Fruit fly (Drosophila melanogaster): Measurements from ENCODE around the gene Prx2.

dm6 chrX:13346998-13347397 is 17.4 kb downstream of the Prx2 start:
- no peak for TF ChIP-seq CG4318 (GFP tag; optimal IDR thresholded peaks at IDR 0.05)
- TF ChIP-seq CG10631 (GFP tag; optimal IDR thresholded peaks at IDR 0.05): no peak
- no peak for TF ChIP-seq dsx (GFP tag; optimal IDR thresholded peaks at IDR 0.05; ENCODE audit: poor library complexity, severe bottlenecking)
